Worm (Caenorhabditis elegans) whole organism, L3 larva: ENCODE measurements around the gene EEED8.12.

Experiments used
- R02D3.7 ChIP-seq: fragments of 150-350 bp; optimal IDR thresholded peaks from 2 replicates; lab custom pipeline; 2014; ENCODE audit warnings: missing biosample characterization, missing genetic modification characterization
- aly-2 ChIP-seq: fragments of 150-350 bp; optimal IDR thresholded peaks from 2 replicates; lab custom pipeline; 2014; ENCODE audit warnings: missing biosample characterization, missing genetic modification characterization
- ama-1 ChIP-seq: fragments of 150-350 bp; optimal IDR thresholded peaks from 2 replicates; lab custom pipeline; 2018
- ceh-16 ChIP-seq: sonication (generic microtip); optimal IDR thresholded peaks from 2 replicates; lab custom pipeline; 2017; ENCODE audit warnings: missing biosample characterization, missing genetic modification characterization
- ceh-28 ChIP-seq: fragments of 150-350 bp; optimal IDR thresholded peaks from 2 replicates; lab custom pipeline; 2014; ENCODE audit warnings: missing biosample characterization, missing genetic modification reagents, missing genetic modification characterization
- ceh-9 ChIP-seq: sonication (generic microtip); optimal IDR thresholded peaks from 2 replicates; lab custom pipeline; 2018; ENCODE audit warnings: missing biosample characterization, missing genetic modification characterization
- daf-12 ChIP-seq: fragments of 150-350 bp; optimal IDR thresholded peaks from 2 replicates; lab custom pipeline; 2014; ENCODE audit warnings: missing biosample characterization, missing genetic modification reagents, missing genetic modification characterization
- egl-27 ChIP-seq: sonication (generic microtip); optimal IDR thresholded peaks from 4 replicates; lab custom pipeline; 2017; ENCODE audit warnings: missing biosample characterization, missing genetic modification reagents, missing genetic modification characterization
- egl-5 ChIP-seq: fragments of 150-350 bp; optimal IDR thresholded peaks from 2 replicates; lab custom pipeline; 2017; ENCODE audit warnings: missing biosample characterization, missing genetic modification reagents, missing genetic modification characterization, inconsistent platforms
- elt-1 ChIP-seq: fragments of 150-350 bp; optimal IDR thresholded peaks from 2 replicates; lab custom pipeline; 2014; ENCODE audit warnings: missing biosample characterization, missing genetic modification characterization
- elt-2 ChIP-seq: sonication (generic microtip); optimal IDR thresholded peaks from 2 replicates; lab custom pipeline; 2016; ENCODE audit warnings: missing genetic modification reagents, mild to moderate bottlenecking, missing genetic modification characterization, missing compliant biosample characterization
- elt-3 ChIP-seq, 3 experiments: fragments of 150-350 bp in 1 of 3; sonication (generic microtip) in 2 of 3; optimal IDR thresholded peaks; 2 replicates in 2 of 3; 4 replicates in 1 of 3; lab custom pipeline; 2014 to 2017; ENCODE audit warnings: missing biosample characterization in 3 of 3, missing genetic modification characterization in 3 of 3
- fkh-10 ChIP-seq: sonication (generic microtip); optimal IDR thresholded peaks from 2 replicates; lab custom pipeline; 2017; ENCODE audit warnings: missing biosample characterization, missing genetic modification reagents, missing genetic modification characterization
- fos-1 ChIP-seq: fragments of 150-350 bp; optimal IDR thresholded peaks from 2 replicates; lab custom pipeline; 2014; ENCODE audit warnings: missing biosample characterization, missing genetic modification characterization
- hmg-11 ChIP-seq: sonication (generic microtip); optimal IDR thresholded peaks from 2 replicates; lab custom pipeline; 2016; ENCODE audit warnings: missing genetic modification characterization, missing compliant biosample characterization
- lin-39 ChIP-seq: fragments of 150-350 bp; optimal IDR thresholded peaks from 2 replicates; lab custom pipeline; 2018; ENCODE audit warnings: missing biosample characterization, missing genetic modification reagents, missing genetic modification characterization
- mdl-1 ChIP-seq: fragments of 150-350 bp; optimal IDR thresholded peaks from 2 replicates; lab custom pipeline; 2014; ENCODE audit warnings: missing biosample characterization, missing genetic modification characterization
- mml-1 ChIP-seq: fragments of 150-350 bp; sonication (generic microtip); optimal IDR thresholded peaks from 3 replicates; lab custom pipeline; 2014; ENCODE audit warnings: missing biosample characterization, missing genetic modification characterization
- nfya-1 ChIP-seq: sonication (generic microtip); optimal IDR thresholded peaks from 2 replicates; lab custom pipeline; 2017; ENCODE audit warnings: missing genetic modification characterization, mild to moderate bottlenecking, missing compliant biosample characterization, antibody characterized with exemption, moderate library complexity; ENCODE audit not compliant: insufficient read depth
- nhr-11 ChIP-seq: fragments of 150-350 bp; optimal IDR thresholded peaks from 2 replicates; lab custom pipeline; 2014; ENCODE audit warnings: missing biosample characterization, missing genetic modification characterization
- nhr-23 ChIP-seq: fragments of 150-350 bp; optimal IDR thresholded peaks from 2 replicates; lab custom pipeline; 2014; ENCODE audit warnings: missing biosample characterization, missing genetic modification reagents, missing genetic modification characterization
- nhr-237 ChIP-seq: fragments of 150-350 bp; optimal IDR thresholded peaks from 2 replicates; lab custom pipeline; 2014; ENCODE audit warnings: missing biosample characterization, missing genetic modification characterization
- nhr-25 ChIP-seq: sonication (generic microtip); optimal IDR thresholded peaks from 2 replicates; lab custom pipeline; 2017; ENCODE audit warnings: missing biosample characterization, missing genetic modification characterization
- nhr-43 ChIP-seq: sonication (generic microtip); optimal IDR thresholded peaks from 2 replicates; lab custom pipeline; 2016; ENCODE audit warnings: mild to moderate bottlenecking, missing genetic modification characterization, missing compliant biosample characterization; ENCODE audit not compliant: poor library complexity, severe bottlenecking
- nhr-67 ChIP-seq: fragments of 150-350 bp; optimal IDR thresholded peaks from 2 replicates; lab custom pipeline; 2014; ENCODE audit warnings: missing biosample characterization, missing genetic modification characterization
- nhr-76 ChIP-seq: fragments of 150-350 bp; sonication (generic microtip); optimal IDR thresholded peaks from 5 replicates; lab custom pipeline; 2014; ENCODE audit warnings: missing biosample characterization, missing genetic modification characterization
- pha-4 ChIP-seq: fragments of 150-350 bp; optimal IDR thresholded peaks from 2 replicates; lab custom pipeline; 2014; ENCODE audit warnings: missing biosample characterization, missing genetic modification reagents, missing genetic modification characterization
- sea-2 ChIP-seq: fragments of 150-350 bp; sonication (generic microtip); optimal IDR thresholded peaks from 4 replicates; lab custom pipeline; 2014; ENCODE audit warnings: missing biosample characterization, missing genetic modification reagents, missing genetic modification characterization
- skn-1 ChIP-seq: fragments of 150-350 bp; optimal IDR thresholded peaks from 2 replicates; lab custom pipeline; 2014; ENCODE audit warnings: missing biosample characterization, missing genetic modification characterization
- snpc-4 ChIP-seq: fragments of 150-350 bp; optimal IDR thresholded peaks from 2 replicates; lab custom pipeline; 2014; ENCODE audit warnings: missing biosample characterization, missing genetic modification characterization
- unc-62 ChIP-seq: fragments of 150-350 bp; sonication (generic microtip); optimal IDR thresholded peaks from 4 replicates; lab custom pipeline; 2014; ENCODE audit warnings: missing biosample characterization, missing genetic modification reagents, missing genetic modification characterization
- zag-1 ChIP-seq: fragments of 150-350 bp; optimal IDR thresholded peaks from 2 replicates; lab custom pipeline; 2014; ENCODE audit warnings: missing biosample characterization, missing genetic modification characterization
- ztf-4 ChIP-seq: fragments of 150-350 bp; optimal IDR thresholded peaks from 2 replicates; lab custom pipeline; 2014; ENCODE audit warnings: missing biosample characterization, missing genetic modification characterization

EEED8.12 gene

ce11 chrII:5408924-5409323, at the start of gene EEED8.12, which contains the start of gene EEED8.4:
EEED8.12 (minus strand) TSS chrII:5409024.
EEED8.4 (plus strand) TSS chrII:5409319.
- TF ChIP-seq elt-3 (tag; optimal IDR thresholded peaks at IDR 0.05; lab: Kevin White, UChicago) = no peak
- TF ChIP-seq nfya-1 (tag; lab: Kevin White, UChicago) = no peak

ce11 chrII:5455650-5456355, 47.0 kb upstream of the EEED8.12 start, which contains the start of gene daz-1:
daz-1 (plus strand) TSS chrII:5456305.
- no peak for TF ChIP-seq hmg-11 (tag; lab: Kevin White, UChicago)
- no peak for TF ChIP-seq aly-2 (tag; lab: Kevin White, UChicago)
- no peak for TF ChIP-seq fos-1
- TF ChIP-seq ceh-28 (tag; lab: Kevin White, UChicago) = no peak
- no peak for TF ChIP-seq skn-1 (tag; lab: Kevin White, UChicago)
- no peak for TF ChIP-seq egl-27 (tag; lab: Kevin White, UChicago)
- no peak for TF ChIP-seq pha-4 (tag; lab: Kevin White, UChicago)
- TF ChIP-seq elt-3 (tag; optimal IDR thresholded peaks at IDR 0.05; lab: Kevin White, UChicago) = no peak

ce11 chrII:5453547-5453946, 44.7 kb upstream of the EEED8.12 start, which contains the start of gene dhs-5:
dhs-5 (plus strand) TSS chrII:5453847.
- TF ChIP-seq elt-1 (no peak), nhr-23 (peak; percentile 1)

- TF ChIP-seq sea-2 (GFP tag; lab: Kevin White, UChicago) (no peak), egl-27 (tag; lab: Kevin White, UChicago) (no peak), nhr-43 (tag; lab: Kevin White, UChicago) (no peak), mml-1 (tag; lab: Kevin White, UChicago) (no peak), aly-2 (tag; lab: Kevin White, UChicago) (no peak), skn-1 (tag; lab: Kevin White, UChicago) (no peak), fkh-10 (GFP tag; lab: Kevin White, UChicago) (no peak), zag-1 (tag; lab: Kevin White, UChicago) (no peak), elt-2 (tag; lab: Kevin White, UChicago) (no peak), snpc-4 (no peak), ceh-16 (tag; lab: Kevin White, UChicago) (no peak), lin-39 (no peak), nhr-11 (tag; lab: Kevin White, UChicago) (no peak), ztf-4 (tag; lab: Kevin White, UChicago) (no peak)
These were observed 42.5 kb upstream of the EEED8.12 start for ce11 chrII:5451278-5451677.

ce11 chrII:5449620-5450019, 40.8 kb upstream of the EEED8.12 start:
- TF ChIP-seq nhr-76 (tag; lab: Kevin White, UChicago) (no peak), ama-1 (no peak), unc-62 (GFP tag; lab: Kevin White, UChicago) (no peak), nhr-237 (tag; lab: Kevin White, UChicago) (no peak), nhr-25 (tag; lab: Kevin White, UChicago) (peak; percentile 18), daf-12 (tag; lab: Kevin White, UChicago) (no peak), R02D3.7 (no peak)

ce11 chrII:5449219-5449618, 40.4 kb upstream of the EEED8.12 start:
- TF ChIP-seq skn-1 (tag; lab: Kevin White, UChicago) (no peak), nfya-1 (tag; lab: Kevin White, UChicago) (no peak), nhr-67 (tag; lab: Kevin White, UChicago) (no peak), ceh-9 (tag; lab: Kevin White, UChicago) (no peak), egl-5 (tag; lab: Kevin White, UChicago) (peak; percentile 84), mdl-1 (no peak), nhr-76 (tag; lab: Kevin White, UChicago) (no peak)
